Worm (Caenorhabditis elegans) whole organism, young adult: ENCODE results near the gene R04E5.9.

ENCODE experiments used
- B0336.3 ChIP-seq: fragments of 200-800 bp; sonication (Bioruptor generic); IDR thresholded peaks from 2 replicates; pipeline ENCODE4 v1.3.6; 2022; ENCODE audit warnings: missing genetic modification characterization, missing compliant biosample characterization
- C17E4.6 ChIP-seq: fragments of 200-800 bp; sonication (Bioruptor generic); IDR thresholded peaks from 2 replicates; pipeline ENCODE4 v1.3.6; 2022; ENCODE audit warnings: missing genetic modification reagents, missing genetic modification characterization, missing compliant biosample characterization
- D2030.7 ChIP-seq: fragments of 200-800 bp; sonication (Bioruptor generic); IDR thresholded peaks from 2 replicates; pipeline ENCODE4 v1.3.6; 2022; ENCODE audit warnings: missing genetic modification reagents, missing genetic modification characterization, missing compliant biosample characterization
- F10E7.11 ChIP-seq: sonication (generic microtip); optimal IDR thresholded peaks from 2 replicates; lab custom pipeline; 2017; ENCODE audit warnings: mild to moderate bottlenecking, missing genetic modification characterization, moderate library complexity, missing compliant biosample characterization
- F23B12.7 ChIP-seq: sonication (generic microtip); optimal IDR thresholded peaks from 2 replicates; lab custom pipeline; 2017; ENCODE audit warnings: missing genetic modification characterization, mild to moderate bottlenecking, missing compliant biosample characterization, antibody characterized with exemption, moderate library complexity; ENCODE audit not compliant: insufficient read depth
- F39B2.1 ChIP-seq: fragments of 200-800 bp; sonication (Bioruptor generic); IDR thresholded peaks from 2 replicates; pipeline ENCODE4 v1.3.6; 2022; ENCODE audit warnings: missing genetic modification reagents, missing genetic modification characterization, missing compliant biosample characterization
- T07F8.4 ChIP-seq: sonication (generic microtip); optimal IDR thresholded peaks from 2 replicates; lab custom pipeline; 2016; ENCODE audit warnings: mild to moderate bottlenecking, missing genetic modification characterization, moderate library complexity, missing compliant biosample characterization
- Y53F4B.3 ChIP-seq: fragments of 200-800 bp; sonication (Bioruptor generic); IDR thresholded peaks from 2 replicates; pipeline ENCODE4 v1.3.6; 2022; ENCODE audit warnings: missing genetic modification reagents, missing genetic modification characterization, missing compliant biosample characterization
- Y53G8AR.9 ChIP-seq: fragments of 200-800 bp; sonication (Bioruptor generic); conservative IDR thresholded peaks from 2 replicates; pipeline ENCODE4 v1.3.6; 2022; ENCODE audit warnings: missing genetic modification reagents, missing genetic modification characterization, missing compliant biosample characterization
- Y56A3A.18 ChIP-seq: fragments of 200-800 bp; sonication (Bioruptor generic); IDR thresholded peaks from 2 replicates; pipeline ENCODE4 v1.3.6; 2022; ENCODE audit warnings: missing genetic modification reagents, missing genetic modification characterization, missing compliant biosample characterization
- Y95B8A.8 ChIP-seq: fragments of 200-800 bp; sonication (Bioruptor generic); IDR thresholded peaks from 2 replicates; pipeline ENCODE4 v1.3.6; 2022; ENCODE audit warnings: missing genetic modification reagents, missing genetic modification characterization, missing compliant biosample characterization
- atf-7 ChIP-seq: sonication (generic microtip); optimal IDR thresholded peaks from 2 replicates; lab custom pipeline; 2017; ENCODE audit warnings: mild to moderate bottlenecking, missing genetic modification characterization, missing compliant biosample characterization
- athp-1 ChIP-seq: sonication (generic microtip); optimal IDR thresholded peaks from 2 replicates; lab custom pipeline; 2017; ENCODE audit warnings: mild to moderate bottlenecking, missing genetic modification characterization, missing compliant biosample characterization
- cebp-1 ChIP-seq, 2 experiments: fragments of 200-800 bp in 1 of 2; sonication (Bioruptor generic) in 1 of 2; sonication (generic microtip) in 1 of 2; IDR thresholded peaks in 1 of 2; optimal IDR thresholded peaks in 1 of 2; 2 replicates each; pipeline versions ENCODE4 v1.3.6 to Lab custom; 2017 to 2022; ENCODE audit warnings: missing compliant biosample characterization in 2 of 2, missing genetic modification characterization in 2 of 2, mild to moderate bottlenecking in 1 of 2, missing genetic modification reagents in 1 of 2, moderate library complexity in 1 of 2
- ceh-100 ChIP-seq: fragments of 200-800 bp; sonication (Bioruptor generic); IDR thresholded peaks from 2 replicates; pipeline ENCODE4 v1.3.6; 2022; ENCODE audit warnings: missing genetic modification reagents, missing genetic modification characterization, missing compliant biosample characterization
- ceh-58 ChIP-seq: fragments of 200-800 bp; sonication (Bioruptor generic); IDR thresholded peaks from 2 replicates; pipeline ENCODE4 v1.3.6; 2022; ENCODE audit warnings: missing genetic modification characterization, missing compliant biosample characterization
- ceh-91 ChIP-seq: fragments of 200-800 bp; sonication (Bioruptor generic); IDR thresholded peaks from 2 replicates; pipeline ENCODE4 v1.3.6; 2022; ENCODE audit warnings: missing genetic modification reagents, missing genetic modification characterization, missing compliant biosample characterization
- chd-7 ChIP-seq: sonication (generic microtip); optimal IDR thresholded peaks from 2 replicates; lab custom pipeline; 2016; ENCODE audit warnings: mild to moderate bottlenecking, missing genetic modification characterization, moderate library complexity, missing compliant biosample characterization
- egl-18 ChIP-seq: fragments of 200-800 bp; sonication (Bioruptor generic); IDR thresholded peaks from 2 replicates; pipeline ENCODE4 v1.3.6; 2022; ENCODE audit warnings: missing genetic modification reagents, missing genetic modification characterization, missing compliant biosample characterization
- fkh-3 ChIP-seq: sonication (generic microtip); optimal IDR thresholded peaks from 2 replicates; lab custom pipeline; 2016; ENCODE audit warnings: mild to moderate bottlenecking, missing genetic modification characterization, missing compliant biosample characterization
- gei-17 ChIP-seq: fragments of 200-800 bp; sonication (Bioruptor generic); optimal IDR thresholded peaks from 2 replicates; lab custom pipeline; 2018; ENCODE audit warnings: mild to moderate bottlenecking, missing genetic modification characterization, missing compliant biosample characterization
- hmg-20 ChIP-seq: fragments of 200-800 bp; sonication (Bioruptor generic); IDR thresholded peaks from 2 replicates; pipeline ENCODE4 v1.3.6; 2022; ENCODE audit warnings: missing genetic modification reagents, missing genetic modification characterization, missing compliant biosample characterization
- let-607 ChIP-seq, 2 experiments: fragments of 200-800 bp in 1 of 2; sonication (Bioruptor generic) in 1 of 2; sonication (generic microtip) in 1 of 2; optimal IDR thresholded peaks; 2 replicates each; lab custom pipeline; 2016 to 2018; ENCODE audit warnings: mild to moderate bottlenecking in 2 of 2, missing compliant biosample characterization in 2 of 2, missing genetic modification characterization in 2 of 2, moderate library complexity in 2 of 2, missing genotype in 1 of 2
- lin-35 ChIP-seq, 3 experiments: fragments of 150-350 bp in 2 of 3; sonication (generic microtip) in 1 of 3; optimal IDR thresholded peaks; 2 replicates each; lab custom pipeline; 2014 to 2018; ENCODE audit warnings: missing biosample characterization in 3 of 3, missing genetic modification characterization in 3 of 3, missing genetic modification reagents in 3 of 3
- lin-40 ChIP-seq: sonication (generic microtip); optimal IDR thresholded peaks from 2 replicates; lab custom pipeline; 2016; ENCODE audit warnings: missing genetic modification characterization, mild to moderate bottlenecking, missing compliant biosample characterization, missing genotype, missing genetic modification reagents
- lsl-1 ChIP-seq: fragments of 200-800 bp; sonication (Bioruptor generic); optimal IDR thresholded peaks from 2 replicates; lab custom pipeline; 2018; ENCODE audit warnings: mild to moderate bottlenecking, missing genetic modification characterization, moderate library complexity, missing compliant biosample characterization
- madf-6 ChIP-seq: fragments of 200-800 bp; sonication (Bioruptor generic); IDR thresholded peaks from 2 replicates; pipeline ENCODE4 v1.3.6; 2022; ENCODE audit warnings: missing genetic modification reagents, missing genetic modification characterization, missing compliant biosample characterization
- madf-8 ChIP-seq: fragments of 200-800 bp; sonication (Bioruptor generic); conservative IDR thresholded peaks from 2 replicates; pipeline ENCODE4 v1.3.6; 2022; ENCODE audit warnings: missing genetic modification reagents, missing genetic modification characterization, missing compliant biosample characterization
- mcd-1 ChIP-seq: fragments of 200-800 bp; sonication (Bioruptor generic); IDR thresholded peaks from 2 replicates; pipeline ENCODE4 v1.3.6; 2022; ENCODE audit warnings: missing genetic modification reagents, missing genetic modification characterization, missing compliant biosample characterization
- nfya-2 ChIP-seq: fragments of 200-800 bp; sonication (Bioruptor generic); IDR thresholded peaks from 2 replicates; pipeline ENCODE4 v1.3.6; 2022; ENCODE audit warnings: missing genetic modification reagents, missing genetic modification characterization, missing compliant biosample characterization
- nhr-27 ChIP-seq: fragments of 200-800 bp; sonication (Bioruptor generic); optimal IDR thresholded peaks from 2 replicates; lab custom pipeline; 2018; ENCODE audit warnings: mild to moderate bottlenecking, missing genetic modification characterization, moderate library complexity, missing compliant biosample characterization
- nhr-80 ChIP-seq: sonication (generic microtip); optimal IDR thresholded peaks from 2 replicates; lab custom pipeline; 2016; ENCODE audit warnings: missing genetic modification characterization, missing compliant biosample characterization
- nhr-90 ChIP-seq: sonication (generic microtip); optimal IDR thresholded peaks from 2 replicates; lab custom pipeline; 2016; ENCODE audit warnings: missing genotype, mild to moderate bottlenecking, missing genetic modification characterization, missing compliant biosample characterization
- rcor-1 ChIP-seq: fragments of 200-800 bp; sonication (Bioruptor generic); IDR thresholded peaks from 2 replicates; pipeline ENCODE4 v1.3.6; 2022; ENCODE audit warnings: missing genetic modification reagents, missing genetic modification characterization, missing compliant biosample characterization
- snpc-3.4 ChIP-seq: sonication (generic microtip); optimal IDR thresholded peaks from 2 replicates; lab custom pipeline; 2017; ENCODE audit warnings: missing genetic modification characterization, mild to moderate bottlenecking, missing compliant biosample characterization, antibody characterized with exemption, moderate library complexity, missing genotype, missing genetic modification reagents
- snpc-4 ChIP-seq, 5 experiments: fragments of 150-350 bp in 1 of 5; sonication (generic microtip) in 4 of 5; optimal IDR thresholded peaks; 2 replicates each; lab custom pipeline; 2014 to 2018; ENCODE audit warnings: missing genetic modification characterization in 5 of 5, missing biosample characterization in 3 of 5, antibody characterized with exemption in 2 of 5, mild to moderate bottlenecking in 2 of 5, missing compliant biosample characterization in 2 of 5, missing genotype in 2 of 5, moderate library complexity in 2 of 5, missing genetic modification reagents in 1 of 5
- sptf-2 ChIP-seq: fragments of 200-800 bp; sonication (Bioruptor generic); optimal IDR thresholded peaks from 2 replicates; lab custom pipeline; 2018; ENCODE audit warnings: mild to moderate bottlenecking, missing genetic modification characterization, missing compliant biosample characterization
- tlf-1 ChIP-seq: fragments of 200-800 bp; sonication (Bioruptor generic); optimal IDR thresholded peaks from 2 replicates; lab custom pipeline; 2018; ENCODE audit warnings: mild to moderate bottlenecking, missing genetic modification characterization, missing compliant biosample characterization
- xnd-1 ChIP-seq: sonication (generic microtip); optimal IDR thresholded peaks from 2 replicates; lab custom pipeline; 2016; ENCODE audit warnings: missing genotype, missing genetic modification reagents, missing genetic modification characterization, missing compliant biosample characterization
- zfh-2 ChIP-seq: fragments of 200-800 bp; sonication (Bioruptor generic); conservative IDR thresholded peaks from 2 replicates; pipeline ENCODE4 v1.3.6; 2022; ENCODE audit warnings: missing genetic modification reagents, missing genetic modification characterization, missing compliant biosample characterization
- ztf-28 ChIP-seq: fragments of 200-800 bp; sonication (Bioruptor generic); IDR thresholded peaks from 2 replicates; pipeline ENCODE4 v1.3.6; 2022; ENCODE audit warnings: missing genetic modification reagents, missing genetic modification characterization, missing compliant biosample characterization

The R04E5.9 gene

DNA sequence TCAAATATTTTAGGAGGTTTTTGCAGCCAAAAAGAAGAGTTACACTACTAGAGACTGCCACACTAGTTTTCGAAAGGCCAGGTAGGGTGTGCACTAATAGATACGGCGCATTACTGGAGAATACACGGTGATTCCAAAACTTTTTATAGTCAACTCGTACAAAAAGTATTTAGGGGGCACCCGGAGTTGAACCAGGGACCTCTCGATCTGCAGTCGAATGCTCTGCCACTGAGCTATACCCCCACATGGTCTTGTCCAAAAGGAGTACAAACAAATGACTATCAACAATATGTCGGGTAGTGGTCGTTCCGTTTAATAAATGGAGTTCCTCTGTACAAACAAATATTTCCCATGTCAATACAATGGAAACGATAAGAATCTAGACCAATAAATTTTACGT lies 7.0 kb upstream of the R04E5.9 start (continued):
- TF ChIP-seq sptf-2 (GFP tag; lab: Kevin White, UChicago) (no peak), ztf-28 (GFP tag; lab: Robert Waterston, UW) (no peak), Y53F4B.3 (no peak), D2030.7 (GFP tag; lab: Robert Waterston, UW) (peak; percentile 31; the same call in 1 of the 2 replicates), rcor-1 (GFP tag; lab: Robert Waterston, UW) (no peak), C17E4.6 (GFP tag; lab: Robert Waterston, UW) (no peak)

ce11 chrX:8811916-8812315 lies 974 bp upstream of the R04E5.9 start, which contains the start of gene cnnm-2:
Gene cnnm-2 (plus strand): TSS chrX:8812105.
- no peak for TF ChIP-seq mcd-1
- TF ChIP-seq Y53G8AR.9 (GFP tag; lab: Robert Waterston, UW), result no peak
- TF ChIP-seq cebp-1 (GFP tag; IDR thresholded peaks at IDR 0.05; lab: Robert Waterston, UW), result no peak
- peak; percentile 16 for TF ChIP-seq cebp-1 (tag; optimal IDR thresholded peaks at IDR 0.05; lab: Kevin White, UChicago)
- TF ChIP-seq chd-7 (tag; lab: Kevin White, UChicago), result no peak
- TF ChIP-seq madf-8 (GFP tag; lab: Robert Waterston, UW), result no peak
- no peak for TF ChIP-seq F23B12.7 (tag; lab: Kevin White, UChicago)
- TF ChIP-seq F39B2.1, result no peak
- peak; percentile 84 for TF ChIP-seq nhr-80 (tag; lab: Kevin White, UChicago)
- TF ChIP-seq let-607 (tag; optimal IDR thresholded peaks at IDR 0.05; lab: Kevin White, UChicago), result peak in 1 of 2 experiments; percentile 17
- TF ChIP-seq tlf-1, result no peak
- TF ChIP-seq Y95B8A.8 (GFP tag; lab: Robert Waterston, UW), result no peak

DNA sequence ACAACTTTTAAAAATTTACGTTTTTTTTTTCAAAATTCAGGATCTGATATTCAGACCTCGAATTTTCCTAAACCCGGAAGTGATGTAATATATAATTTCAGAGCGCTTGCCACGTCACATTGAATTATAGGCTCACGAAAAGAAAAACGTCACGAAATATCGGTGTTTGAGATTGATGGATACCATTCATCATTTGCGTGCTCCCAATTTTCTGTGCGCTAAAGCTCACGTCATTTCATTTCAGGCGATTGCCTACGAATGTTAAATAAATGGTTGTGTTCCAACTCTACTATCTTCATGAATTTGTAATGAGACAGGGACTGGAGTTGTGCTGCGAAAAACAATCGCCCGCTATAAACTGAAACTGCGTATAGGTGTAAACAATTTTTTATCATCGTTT lies 2.2 kb downstream of the R04E5.9 start:
- TF ChIP-seq snpc-3.4 (tag; lab: Kevin White, UChicago) (no peak), Y95B8A.8 (GFP tag; lab: Robert Waterston, UW) (no peak), Y56A3A.18 (GFP tag; lab: Robert Waterston, UW) (no peak), let-607 (tag; optimal IDR thresholded peaks at IDR 0.05; lab: Kevin White, UChicago) (no peak), egl-18 (GFP tag; lab: Robert Waterston, UW) (no peak), F10E7.11 (no peak), B0336.3 (GFP tag; lab: Robert Waterston, UW) (no peak), xnd-1 (tag; lab: Kevin White, UChicago) (no peak), madf-6 (GFP tag; lab: Robert Waterston, UW) (no peak), ceh-58 (GFP tag; lab: Robert Waterston, UW) (no peak), chd-7 (tag; lab: Kevin White, UChicago) (no peak), gei-17 (GFP tag; lab: Kevin White, UChicago) (no peak), ceh-100 (GFP tag; lab: Robert Waterston, UW) (no peak), ceh-91 (GFP tag; lab: Robert Waterston, UW) (no peak)

- TF ChIP-seq atf-7 (peak; percentile 42), nfya-2 (GFP tag; lab: Robert Waterston, UW) (no peak), lsl-1 (no peak), snpc-4 (GFP tag; optimal IDR thresholded peaks at IDR 0.05; lab: Kevin White, UChicago) (no peak), snpc-4 (tag; optimal IDR thresholded peaks at IDR 0.05; lab: Kevin White, UChicago) (peak in 1 of 4 experiments; percentile 32), zfh-2 (peak; percentile 97), lin-40 (peak; percentile 46), fkh-3 (no peak), athp-1 (tag; lab: Kevin White, UChicago) (peak; percentile 20), nhr-27 (tag; lab: Kevin White, UChicago) (no peak), T07F8.4 (no peak), lin-35 (GFP tag; optimal IDR thresholded peaks at IDR 0.05; lab: Kevin White, UChicago) (peak in 1 of 3 experiments; percentile 21), hmg-20 (GFP tag; lab: Robert Waterston, UW) (peak; percentile 9; the same call in 1 of the 2 replicates), ztf-28 (GFP tag; lab: Robert Waterston, UW) (no peak), nhr-90 (tag; lab: Kevin White, UChicago) (no peak), nhr-80 (tag; lab: Kevin White, UChicago) (peak; percentile 30)
Measured at ce11 chrX:8806070-8806799, 4.7 kb downstream of the R04E5.9 start, which contains the start of gene R04E5.8. Gene R04E5.8 (minus strand): TSS chrX:8806120.
